Fruit fly (Drosophila melanogaster) whole organism, embryonic: ENCODE results near the gene fln.

Source experiments
- B-H2 ChIP-seq: fragments of 200-800 bp; sonication (Bioruptor generic); optimal IDR thresholded peaks from 2 replicates; lab custom pipeline; 2018; ENCODE audit warnings: missing biosample characterization, mild to moderate bottlenecking, missing genetic modification characterization
- CG10462 ChIP-seq: fragments of 200-800 bp; sonication (Bioruptor generic); optimal IDR thresholded peaks from 2 replicates; lab custom pipeline; 2016; ENCODE audit warnings: missing biosample characterization, missing genetic modification characterization
- CG11085 ChIP-seq: fragments of 200-800 bp; sonication (Bioruptor generic); IDR thresholded peaks from 2 replicates; pipeline ENCODE4 v1.3.6; 2022; ENCODE audit warnings: missing biosample characterization, missing genetic modification characterization
- CG11398 ChIP-seq: fragments of 200-800 bp; sonication (Bioruptor generic); optimal IDR thresholded peaks from 2 replicates; lab custom pipeline; 2016; ENCODE audit warnings: missing biosample characterization, missing genetic modification characterization
- CG11695 ChIP-seq: fragments of 200-800 bp; sonication (Bioruptor generic); IDR thresholded peaks from 3 replicates; pipeline ENCODE4 v1.3.6; 2022; ENCODE audit warnings: missing biosample characterization, missing genetic modification characterization
- CG12299 ChIP-seq: fragments of 200-800 bp; sonication (Bioruptor generic); optimal IDR thresholded peaks from 2 replicates; lab custom pipeline; 2018; ENCODE audit warnings: missing biosample characterization, mild to moderate bottlenecking, missing genetic modification characterization
- CG13123 ChIP-seq: fragments of 200-800 bp; sonication (Bioruptor generic); optimal IDR thresholded peaks from 2 replicates; lab custom pipeline; 2016; ENCODE audit warnings: missing biosample characterization, missing genetic modification characterization
- CG13287 ChIP-seq: fragments of 200-800 bp; sonication (Bioruptor generic); IDR thresholded peaks from 2 replicates; pipeline ENCODE4 v1.3.6; 2022; ENCODE audit warnings: missing biosample characterization, missing genetic modification characterization; ENCODE audit not compliant: partially characterized antibody
- CG13424 ChIP-seq: fragments of 200-800 bp; sonication (Bioruptor generic); optimal IDR thresholded peaks from 2 replicates; lab custom pipeline; 2019; ENCODE audit warnings: missing biosample characterization, mild to moderate bottlenecking, missing genetic modification characterization, moderate library complexity
- CG15601 ChIP-seq: fragments of 200-800 bp; sonication (Bioruptor generic); optimal IDR thresholded peaks from 3 replicates; lab custom pipeline; 2019; ENCODE audit warnings: missing biosample characterization, mild to moderate bottlenecking, missing genetic modification characterization, moderate library complexity
- CG15696 ChIP-seq: fragments of 200-800 bp; sonication (Bioruptor generic); optimal IDR thresholded peaks from 2 replicates; lab custom pipeline; 2019; ENCODE audit warnings: missing biosample characterization, mild to moderate bottlenecking, missing genetic modification characterization, moderate library complexity
- CG17361 ChIP-seq: fragments of 200-800 bp; sonication (Bioruptor generic); IDR thresholded peaks from 3 replicates; pipeline ENCODE4 v1.3.6; 2022; ENCODE audit warnings: missing biosample characterization, missing genetic modification characterization
- CG17829 ChIP-seq: fragments of 200-800 bp; optimal IDR thresholded peaks from 2 replicates; lab custom pipeline; 2019; ENCODE audit warnings: missing biosample characterization, mild to moderate bottlenecking, missing genetic modification characterization, moderate library complexity
- CG18619 ChIP-seq: fragments of 200-800 bp; sonication (Bioruptor generic); optimal IDR thresholded peaks from 3 replicates; lab custom pipeline; 2017; ENCODE audit warnings: missing biosample characterization, mild to moderate bottlenecking, missing genetic modification characterization
- CG2678 ChIP-seq: fragments of 200-800 bp; sonication (Bioruptor generic); optimal IDR thresholded peaks from 3 replicates; lab custom pipeline; 2019; ENCODE audit warnings: missing biosample characterization, mild to moderate bottlenecking, missing genetic modification characterization, moderate library complexity
- CG31388 ChIP-seq: fragments of 200-800 bp; sonication (Bioruptor generic); optimal IDR thresholded peaks from 2 replicates; lab custom pipeline; 2016; ENCODE audit warnings: missing biosample characterization, missing genetic modification characterization
- CG3281 ChIP-seq: fragments of 200-800 bp; sonication (Bioruptor generic); optimal IDR thresholded peaks from 3 replicates; lab custom pipeline; 2017; ENCODE audit warnings: missing biosample characterization, mild to moderate bottlenecking, missing genetic modification characterization
- CG34422 ChIP-seq: fragments of 200-800 bp; sonication (Bioruptor generic); IDR thresholded peaks from 3 replicates; pipeline ENCODE4 v1.3.6; 2022; ENCODE audit warnings: missing biosample characterization, missing genetic modification characterization
- CG3847 ChIP-seq: fragments of 200-800 bp; sonication (Bioruptor generic); IDR thresholded peaks from 2 replicates; pipeline ENCODE4 v1.3.6; 2022; ENCODE audit warnings: missing biosample characterization, missing genetic modification characterization
- CG4328 ChIP-seq: fragments of 200-800 bp; sonication (Bioruptor generic); optimal IDR thresholded peaks from 3 replicates; lab custom pipeline; 2017; ENCODE audit warnings: missing biosample characterization, missing genetic modification reagents, missing genetic modification characterization
- CG7786 ChIP-seq: fragments of 200-800 bp; sonication (Bioruptor generic); optimal IDR thresholded peaks from 2 replicates; lab custom pipeline; 2016; ENCODE audit warnings: missing biosample characterization, missing genetic modification characterization
- CG7963 ChIP-seq: fragments of 200-800 bp; sonication (Bioruptor generic); IDR thresholded peaks from 3 replicates; pipeline ENCODE4 v1.3.6; 2022; ENCODE audit warnings: missing biosample characterization, missing genetic modification characterization; ENCODE audit not compliant: partially characterized antibody
- CG8281 ChIP-seq: fragments of 200-800 bp; sonication (Bioruptor generic); optimal IDR thresholded peaks from 2 replicates; lab custom pipeline; 2018; ENCODE audit warnings: missing biosample characterization, mild to moderate bottlenecking, missing genetic modification characterization, moderate library complexity
- CG9932 ChIP-seq: fragments of 200-800 bp; sonication (Bioruptor generic); IDR thresholded peaks from 2 replicates; pipeline ENCODE4 v1.3.6; 2022; ENCODE audit warnings: missing biosample characterization, missing genetic modification characterization
- CTCF ChIP-seq: fragments of 200-800 bp; sonication (Bioruptor generic); optimal IDR thresholded peaks from 2 replicates; lab custom pipeline; 2017; ENCODE audit warnings: missing biosample characterization, mild to moderate bottlenecking, missing genetic modification characterization, moderate library complexity
- CoRest ChIP-seq: fragments of 200-800 bp; sonication (Bioruptor generic); optimal IDR thresholded peaks from 3 replicates; lab custom pipeline; 2018; ENCODE audit warnings: missing biosample characterization, mild to moderate bottlenecking, missing genetic modification characterization, moderate library complexity
- CrebB ChIP-seq: fragments of 200-800 bp; sonication (Bioruptor generic); optimal IDR thresholded peaks from 3 replicates; lab custom pipeline; 2018; ENCODE audit warnings: missing biosample characterization, mild to moderate bottlenecking, missing genetic modification characterization
- Dref ChIP-seq: fragments of 200-800 bp; sonication (Bioruptor generic); IDR thresholded peaks from 2 replicates; pipeline ENCODE4 v1.3.6; 2022; ENCODE audit warnings: missing biosample characterization, missing genetic modification characterization
- Fer2 ChIP-seq: fragments of 200-800 bp; sonication (Bioruptor generic); optimal IDR thresholded peaks from 2 replicates; lab custom pipeline; 2018; ENCODE audit warnings: missing biosample characterization, mild to moderate bottlenecking, missing genetic modification characterization, moderate library complexity
- HLH4C ChIP-seq: fragments of 200-800 bp; sonication (Bioruptor generic); IDR thresholded peaks from 3 replicates; pipeline ENCODE4 v1.3.6; 2022; ENCODE audit warnings: missing biosample characterization, missing genetic modification characterization; ENCODE audit not compliant: partially characterized antibody
- Hmx ChIP-seq: fragments of 200-800 bp; sonication (Bioruptor generic); optimal IDR thresholded peaks from 2 replicates; lab custom pipeline; 2016; ENCODE audit warnings: missing biosample characterization, missing genetic modification characterization
- Med ChIP-seq: fragments of 200-800 bp; sonication (Bioruptor generic); peaks from one replicate; lab custom pipeline; 2016; ENCODE audit warnings: missing biosample characterization, missing genetic modification characterization, mild to moderate bottlenecking, inconsistent platforms, moderate library complexity
- Nf-YB ChIP-seq: fragments of 200-800 bp; sonication (Bioruptor generic); optimal IDR thresholded peaks from 3 replicates; lab custom pipeline; 2019; ENCODE audit warnings: missing biosample characterization, mild to moderate bottlenecking, missing genetic modification characterization, moderate library complexity
- Nf-YC ChIP-seq: fragments of 200-800 bp; optimal IDR thresholded peaks from 3 replicates; lab custom pipeline; 2019; ENCODE audit warnings: missing biosample characterization, mild to moderate bottlenecking, missing genetic modification characterization, moderate library complexity
- az2 ChIP-seq: fragments of 200-800 bp; sonication (Bioruptor generic); optimal IDR thresholded peaks from 3 replicates; lab custom pipeline; 2016; ENCODE audit warnings: missing biosample characterization, missing genetic modification characterization
- cg ChIP-seq: fragments of 200-800 bp; sonication (Bioruptor generic); optimal IDR thresholded peaks from 3 replicates; lab custom pipeline; 2019; ENCODE audit warnings: missing biosample characterization, mild to moderate bottlenecking, missing genetic modification characterization, moderate library complexity
- corto ChIP-seq: fragments of 200-800 bp; sonication (Bioruptor generic); optimal IDR thresholded peaks from 2 replicates; lab custom pipeline; 2016; ENCODE audit warnings: missing biosample characterization, mild to moderate bottlenecking, missing genetic modification characterization, moderate library complexity
- dimm ChIP-seq: fragments of 200-800 bp; sonication (Bioruptor generic); IDR thresholded peaks from 2 replicates; pipeline ENCODE4 v1.3.6; 2022; ENCODE audit warnings: missing biosample characterization, missing genetic modification characterization
- disco-r ChIP-seq: fragments of 200-800 bp; sonication (Bioruptor generic); optimal IDR thresholded peaks from 2 replicates; lab custom pipeline; 2016; ENCODE audit warnings: missing biosample characterization, missing genetic modification characterization
- fd3F ChIP-seq: fragments of 200-800 bp; sonication (Bioruptor generic); optimal IDR thresholded peaks from 2 replicates; lab custom pipeline; 2018; ENCODE audit warnings: missing biosample characterization, mild to moderate bottlenecking, missing genetic modification characterization, moderate library complexity
- hbn ChIP-seq: fragments of 200-800 bp; sonication (Bioruptor generic); IDR thresholded peaks from 2 replicates; pipeline ENCODE4 v1.3.6; 2022; ENCODE audit warnings: missing biosample characterization, missing genetic modification characterization; ENCODE audit not compliant: partially characterized antibody
- mirr ChIP-seq: fragments of 200-800 bp; sonication (Bioruptor generic); optimal IDR thresholded peaks from 3 replicates; lab custom pipeline; 2018; ENCODE audit warnings: missing biosample characterization, mild to moderate bottlenecking, missing genetic modification characterization
- nerfin-2 ChIP-seq: fragments of 200-800 bp; sonication (Bioruptor generic); IDR thresholded peaks from 2 replicates; pipeline ENCODE4 v1.3.6; 2022; ENCODE audit warnings: missing biosample characterization, missing genetic modification characterization; ENCODE audit not compliant: partially characterized antibody
- org-1 ChIP-seq: fragments of 200-800 bp; sonication (Bioruptor generic); optimal IDR thresholded peaks from 2 replicates; lab custom pipeline; 2017; ENCODE audit warnings: missing biosample characterization, missing genetic modification characterization
- pan ChIP-seq, 4 experiments: fragments of >200 bp in 3 of 4; fragments of 200-800 bp in 1 of 4; sonication (Bioruptor generic) in 1 of 4; optimal IDR thresholded peaks in 3 of 4; IDR thresholded peaks in 1 of 4; 2 replicates each; pipeline versions ENCODE4 v1.3.6 to Lab custom; 2017 to 2022; ENCODE audit warnings: missing biosample characterization in 2 of 4, missing genetic modification characterization in 2 of 4, mixed read lengths in 1 of 4
- pho ChIP-seq: fragments of 200-800 bp; sonication (Bioruptor generic); optimal IDR thresholded peaks from 2 replicates; lab custom pipeline; 2016; ENCODE audit warnings: missing biosample characterization, missing genetic modification characterization
- ro ChIP-seq: fragments of 200-800 bp; sonication (Bioruptor generic); IDR thresholded peaks from 2 replicates; pipeline ENCODE4 v1.3.6; 2022; ENCODE audit warnings: missing biosample characterization, missing genetic modification characterization
- sima ChIP-seq: fragments of 200-800 bp; sonication (Bioruptor generic); optimal IDR thresholded peaks from 2 replicates; lab custom pipeline; 2016; ENCODE audit warnings: missing biosample characterization, missing genetic modification characterization
- so ChIP-seq: fragments of 200-800 bp; sonication (Bioruptor generic); IDR thresholded peaks from 3 replicates; pipeline ENCODE4 v1.3.6; 2022; ENCODE audit warnings: missing biosample characterization, missing genetic modification characterization
- wor ChIP-seq: fragments of 200-800 bp; sonication (Bioruptor generic); IDR thresholded peaks from 2 replicates; pipeline ENCODE4 v1.3.6; 2022; ENCODE audit warnings: missing biosample characterization, missing genetic modification characterization
- z ChIP-seq: fragments of 200-800 bp; sonication (Bioruptor generic); IDR thresholded peaks from 3 replicates; pipeline ENCODE4 v1.3.6; 2022; ENCODE audit warnings: missing biosample characterization, missing genetic modification characterization

The fln gene

dm6 chr3L:19991714-19992231, 753 bp upstream of the fln start, which contains the start of the genes CG7646 and Nca (continued):
- TF ChIP-seq HLH4C (peak; percentile 89), disco-r (GFP tag; lab: Kevin White, UChicago) (no peak), sima (GFP tag; lab: Kevin White, UChicago) (no peak), hbn (GFP tag; lab: Robert Waterston, UW) (peak; percentile 85), org-1 (no peak), mirr (GFP tag; lab: Kevin White, UChicago) (peak; percentile 50), CG17829 (tag; lab: Kevin White, UChicago) (peak; percentile 20), az2 (GFP tag; lab: Kevin White, UChicago) (no peak), Nf-YB (no peak), so (no peak), CTCF (GFP tag; lab: Kevin White, UChicago) (peak; percentile 28), pan (optimal IDR thresholded peaks at IDR 0.05; lab: Kevin White, UChicago) (no peak), pan (GFP tag; optimal IDR thresholded peaks at IDR 0.05 in 1 of 2, IDR thresholded peaks at IDR 0.05 in 1 of 2) (no peak), dimm (GFP tag; lab: Robert Waterston, UW) (no peak), B-H2 (no peak), nerfin-2 (GFP tag; lab: Robert Waterston, UW) (peak; percentile 69; the same call in 1 of the 2 replicates), CG13287 (GFP tag; lab: Robert Waterston, UW) (peak; percentile 94), Dref (peak; percentile 91), CG2678 (tag; lab: Kevin White, UChicago) (no peak), CG3281 (GFP tag; lab: Kevin White, UChicago) (peak; percentile 28), CG15601 (tag; lab: Kevin White, UChicago) (peak; percentile 26), CG8281 (tag; lab: Kevin White, UChicago) (peak; percentile 47), CG11695 (no peak), CG7963 (peak; percentile 91), CG17361 (GFP tag; lab: Robert Waterston, UW) (no peak; the same call in 2 of the 3 replicates), CG13123 (GFP tag; lab: Kevin White, UChicago) (no peak), z (GFP tag; lab: Robert Waterston, UW) (no peak), pho (GFP tag; lab: Kevin White, UChicago) (no peak), corto (GFP tag; lab: Kevin White, UChicago) (no peak), CG7786 (no peak), CG9932 (GFP tag; lab: Robert Waterston, UW) (no peak), CG11085 (GFP tag; lab: Robert Waterston, UW) (no peak), CG4328 (peak; percentile 66), CG11398 (no peak), Fer2 (tag; lab: Kevin White, UChicago) (no peak), Nf-YC (tag; lab: Kevin White, UChicago) (no peak), cg (peak; percentile 21), CrebB (tag; lab: Kevin White, UChicago) (peak; percentile 51), CG31388 (GFP tag; lab: Kevin White, UChicago) (no peak), Hmx (GFP tag; lab: Kevin White, UChicago) (no peak), CG10462 (GFP tag; lab: Kevin White, UChicago) (no peak), Med (GFP tag; lab: Kevin White, UChicago) (peak; percentile 59), wor (GFP tag; lab: Robert Waterston, UW) (no peak), CG13424 (tag; lab: Kevin White, UChicago) (peak; percentile 12), CG18619 (no peak), CG12299 (no peak), ro (GFP tag; lab: Robert Waterston, UW) (no peak), CG3847 (no peak), CoRest (tag; lab: Kevin White, UChicago) (no peak), fd3F (no peak), CG34422 (GFP tag; lab: Robert Waterston, UW) (no peak; the same call in 2 of the 3 replicates), CG15696 (peak; percentile 47)
